Worm (Caenorhabditis elegans): ENCODE data around the gene fntb-1.

- no peak for TF ChIP-seq ztf-11 (tag; optimal IDR thresholded peaks at IDR 0.05)
- TF ChIP-seq zag-1 (tag; optimal IDR thresholded peaks at IDR 0.05) = no peak
- no peak for TF ChIP-seq mep-1 (tag; optimal IDR thresholded peaks at IDR 0.05)
- TF ChIP-seq ama-1 (optimal IDR thresholded peaks at IDR 0.05) = no peak
- TF ChIP-seq lin-13 (GFP tag; optimal IDR thresholded peaks at IDR 0.05) = no peak
- TF ChIP-seq lin-29 (GFP tag; IDR thresholded peaks at IDR 0.05) = no peak
- TF ChIP-seq nhr-76 (tag; optimal IDR thresholded peaks at IDR 0.05) = no peak
- no peak for TF ChIP-seq nhr-11 (tag; optimal IDR thresholded peaks at IDR 0.05)
- TF ChIP-seq egl-27 (tag; optimal IDR thresholded peaks at IDR 0.05) = no peak
- no peak for TF ChIP-seq nhr-10 (tag; optimal IDR thresholded peaks at IDR 0.05)
- no peak for TF ChIP-seq daf-8 (GFP tag; IDR thresholded peaks at IDR 0.05)
These were observed 34.5 kb downstream of the fntb-1 start, which contains the start of gene R02D5.10 for ce11 chrV:14481987-14482386.
